Worm (Caenorhabditis elegans) whole organism, young adult: ENCODE results near the gene AH6.3.
A peak's percentile ranks its signal among the peaks of the same experiment; 100 is the strongest.

Experiments
- B0261.1 ChIP-seq: sonication (generic microtip); optimal IDR thresholded peaks from 2 replicates; lab custom pipeline; 2016; ENCODE audit warnings: mild to moderate bottlenecking, missing genetic modification characterization, moderate library complexity, missing compliant biosample characterization
- B0336.3 ChIP-seq: fragments of 200-800 bp; sonication (Bioruptor generic); IDR thresholded peaks from 2 replicates; pipeline ENCODE4 v1.3.6; 2022; ENCODE audit warnings: missing genetic modification characterization, missing compliant biosample characterization
- C06A6.2 ChIP-seq: fragments of 200-800 bp; sonication (Bioruptor generic); conservative IDR thresholded peaks from 2 replicates; pipeline ENCODE4 v1.3.6; 2022; ENCODE audit warnings: missing genetic modification characterization, missing compliant biosample characterization
- F10E7.11 ChIP-seq: sonication (generic microtip); optimal IDR thresholded peaks from 2 replicates; lab custom pipeline; 2017; ENCODE audit warnings: mild to moderate bottlenecking, missing genetic modification characterization, moderate library complexity, missing compliant biosample characterization
- F37B4.10 ChIP-seq: fragments of 200-800 bp; sonication (Bioruptor generic); IDR thresholded peaks from 2 replicates; pipeline ENCODE4 v1.3.6; 2022; ENCODE audit warnings: missing genetic modification characterization, missing compliant biosample characterization
- F39B2.1 ChIP-seq: fragments of 200-800 bp; sonication (Bioruptor generic); IDR thresholded peaks from 2 replicates; pipeline ENCODE4 v1.3.6; 2022; ENCODE audit warnings: missing genetic modification reagents, missing genetic modification characterization, missing compliant biosample characterization
- F57A8.1 ChIP-seq: fragments of 200-800 bp; sonication (Bioruptor generic); optimal IDR thresholded peaks from 2 replicates; lab custom pipeline; 2018; ENCODE audit warnings: mild to moderate bottlenecking, missing genetic modification characterization, moderate library complexity, missing compliant biosample characterization
- Y67H2A.10 ChIP-seq: fragments of 200-800 bp; sonication (Bioruptor generic); conservative IDR thresholded peaks from 2 replicates; pipeline ENCODE4 v1.3.6; 2022; ENCODE audit warnings: missing genetic modification reagents, missing genetic modification characterization, missing compliant biosample characterization
- aptf-2 ChIP-seq: fragments of 200-800 bp; sonication (Bioruptor generic); conservative IDR thresholded peaks from 2 replicates; pipeline ENCODE4 v1.3.6; 2022; ENCODE audit warnings: missing genetic modification reagents, missing genetic modification characterization, missing compliant biosample characterization
- atf-7 ChIP-seq: sonication (generic microtip); optimal IDR thresholded peaks from 2 replicates; lab custom pipeline; 2017; ENCODE audit warnings: mild to moderate bottlenecking, missing genetic modification characterization, missing compliant biosample characterization
- attf-5 ChIP-seq: fragments of 200-800 bp; sonication (Bioruptor generic); optimal IDR thresholded peaks from 2 replicates; lab custom pipeline; 2018; ENCODE audit warnings: mild to moderate bottlenecking, missing genetic modification characterization, missing compliant biosample characterization
- attf-6 ChIP-seq: fragments of 200-800 bp; sonication (Bioruptor generic); IDR thresholded peaks from 2 replicates; pipeline ENCODE4 v1.3.6; 2022; ENCODE audit warnings: missing genetic modification reagents, missing genetic modification characterization, missing compliant biosample characterization
- ceh-27 ChIP-seq: fragments of 200-800 bp; sonication (Bioruptor generic); optimal IDR thresholded peaks from 2 replicates; lab custom pipeline; 2018; ENCODE audit warnings: mild to moderate bottlenecking, missing genetic modification characterization, moderate library complexity, missing compliant biosample characterization
- ceh-40 ChIP-seq: fragments of 200-800 bp; sonication (Bioruptor generic); IDR thresholded peaks from 2 replicates; pipeline ENCODE4 v1.3.6; 2022; ENCODE audit warnings: missing genetic modification characterization, missing compliant biosample characterization
- ceh-58 ChIP-seq: fragments of 200-800 bp; sonication (Bioruptor generic); IDR thresholded peaks from 2 replicates; pipeline ENCODE4 v1.3.6; 2022; ENCODE audit warnings: missing genetic modification characterization, missing compliant biosample characterization
- ceh-79 ChIP-seq: sonication (generic microtip); optimal IDR thresholded peaks from 2 replicates; lab custom pipeline; 2017; ENCODE audit warnings: mild to moderate bottlenecking, missing genetic modification characterization, missing compliant biosample characterization
- ceh-91 ChIP-seq: fragments of 200-800 bp; sonication (Bioruptor generic); IDR thresholded peaks from 2 replicates; pipeline ENCODE4 v1.3.6; 2022; ENCODE audit warnings: missing genetic modification reagents, missing genetic modification characterization, missing compliant biosample characterization
- die-1 ChIP-seq: sonication (generic microtip); optimal IDR thresholded peaks from 2 replicates; lab custom pipeline; 2016; ENCODE audit warnings: missing genotype, mild to moderate bottlenecking, missing genetic modification characterization, missing compliant biosample characterization
- egl-18 ChIP-seq: fragments of 200-800 bp; sonication (Bioruptor generic); IDR thresholded peaks from 2 replicates; pipeline ENCODE4 v1.3.6; 2022; ENCODE audit warnings: missing genetic modification reagents, missing genetic modification characterization, missing compliant biosample characterization
- gei-17 ChIP-seq: fragments of 200-800 bp; sonication (Bioruptor generic); optimal IDR thresholded peaks from 2 replicates; lab custom pipeline; 2018; ENCODE audit warnings: mild to moderate bottlenecking, missing genetic modification characterization, missing compliant biosample characterization
- him-1 ChIP-seq: sonication (generic microtip); optimal IDR thresholded peaks from 2 replicates; lab custom pipeline; 2016; ENCODE audit warnings: missing genotype, missing genetic modification reagents, missing genetic modification characterization, missing compliant biosample characterization
- hlh-12 ChIP-seq: sonication (generic microtip); optimal IDR thresholded peaks from 2 replicates; lab custom pipeline; 2016; ENCODE audit warnings: missing genetic modification characterization, missing compliant biosample characterization
- hmg-20 ChIP-seq: fragments of 200-800 bp; sonication (Bioruptor generic); IDR thresholded peaks from 2 replicates; pipeline ENCODE4 v1.3.6; 2022; ENCODE audit warnings: missing genetic modification reagents, missing genetic modification characterization, missing compliant biosample characterization
- hsf-1 ChIP-seq: fragments of 200-800 bp; sonication (Bioruptor generic); IDR thresholded peaks from 2 replicates; pipeline ENCODE4 v1.3.6; 2022; ENCODE audit warnings: missing genetic modification reagents, missing genetic modification characterization, missing compliant biosample characterization
- lin-26 ChIP-seq: fragments of 200-800 bp; sonication (Bioruptor generic); IDR thresholded peaks from 2 replicates; pipeline ENCODE4 v1.3.6; 2022; ENCODE audit warnings: missing genetic modification reagents, missing genetic modification characterization, missing compliant biosample characterization
- lin-40 ChIP-seq: sonication (generic microtip); optimal IDR thresholded peaks from 2 replicates; lab custom pipeline; 2016; ENCODE audit warnings: missing genetic modification characterization, mild to moderate bottlenecking, missing compliant biosample characterization, missing genotype, missing genetic modification reagents
- lin-54 ChIP-seq: fragments of 200-800 bp; sonication (Bioruptor generic); optimal IDR thresholded peaks from 2 replicates; lab custom pipeline; 2018; ENCODE audit warnings: mild to moderate bottlenecking, missing genetic modification characterization, missing compliant biosample characterization
- lsl-1 ChIP-seq: fragments of 200-800 bp; sonication (Bioruptor generic); optimal IDR thresholded peaks from 2 replicates; lab custom pipeline; 2018; ENCODE audit warnings: mild to moderate bottlenecking, missing genetic modification characterization, moderate library complexity, missing compliant biosample characterization
- madf-8 ChIP-seq: fragments of 200-800 bp; sonication (Bioruptor generic); conservative IDR thresholded peaks from 2 replicates; pipeline ENCODE4 v1.3.6; 2022; ENCODE audit warnings: missing genetic modification reagents, missing genetic modification characterization, missing compliant biosample characterization
- mel-28 ChIP-seq: sonication (generic microtip); optimal IDR thresholded peaks from 2 replicates; lab custom pipeline; 2016; ENCODE audit warnings: borderline replicate concordance, mild to moderate bottlenecking, missing genetic modification characterization, missing compliant biosample characterization
- mes-4 ChIP-seq: sonication (generic microtip); optimal IDR thresholded peaks from 2 replicates; lab custom pipeline; 2016; ENCODE audit warnings: missing genotype, missing genetic modification characterization, missing compliant biosample characterization
- nfya-1 ChIP-seq: sonication (generic microtip); optimal IDR thresholded peaks from 2 replicates; lab custom pipeline; 2017; ENCODE audit warnings: antibody characterized with exemption, missing compliant biosample characterization, missing genetic modification characterization, borderline replicate concordance; ENCODE audit not compliant: insufficient read depth
- nhr-120 ChIP-seq: fragments of 200-800 bp; sonication (Bioruptor generic); IDR thresholded peaks from 2 replicates; pipeline ENCODE4 v1.3.6; 2022; ENCODE audit warnings: missing genetic modification characterization, missing compliant biosample characterization
- nhr-179 ChIP-seq: sonication (generic microtip); optimal IDR thresholded peaks from 2 replicates; lab custom pipeline; 2016; ENCODE audit warnings: mild to moderate bottlenecking, missing genetic modification characterization, missing compliant biosample characterization
- nhr-90 ChIP-seq: sonication (generic microtip); optimal IDR thresholded peaks from 2 replicates; lab custom pipeline; 2016; ENCODE audit warnings: missing genotype, mild to moderate bottlenecking, missing genetic modification characterization, missing compliant biosample characterization
- rcor-1 ChIP-seq: fragments of 200-800 bp; sonication (Bioruptor generic); IDR thresholded peaks from 2 replicates; pipeline ENCODE4 v1.3.6; 2022; ENCODE audit warnings: missing genetic modification reagents, missing genetic modification characterization, missing compliant biosample characterization
- rec-8 ChIP-seq, 2 experiments: sonication (generic microtip); optimal IDR thresholded peaks; 2 replicates each; lab custom pipeline; 2016; ENCODE audit warnings: mild to moderate bottlenecking in 2 of 2, missing genetic modification characterization in 2 of 2, missing genetic modification reagents in 2 of 2, missing genotype in 2 of 2, missing biosample characterization in 1 of 2, missing compliant biosample characterization in 1 of 2, moderate library complexity in 1 of 2
- sdz-38 ChIP-seq: sonication (generic microtip); optimal IDR thresholded peaks from 2 replicates; lab custom pipeline; 2016; ENCODE audit warnings: missing genotype, missing genetic modification characterization, missing compliant biosample characterization
- snpc-3.4 ChIP-seq: sonication (generic microtip); optimal IDR thresholded peaks from 2 replicates; lab custom pipeline; 2017; ENCODE audit warnings: missing genetic modification characterization, mild to moderate bottlenecking, missing compliant biosample characterization, antibody characterized with exemption, moderate library complexity, missing genotype, missing genetic modification reagents
- tbx-9 ChIP-seq: sonication (generic microtip); optimal IDR thresholded peaks from 2 replicates; lab custom pipeline; 2016; ENCODE audit warnings: borderline replicate concordance, missing genetic modification characterization, inconsistent platforms, missing compliant biosample characterization
- unc-130 ChIP-seq: sonication (generic microtip); optimal IDR thresholded peaks from 2 replicates; lab custom pipeline; 2016; ENCODE audit warnings: missing genetic modification reagents, missing genetic modification characterization, missing compliant biosample characterization
- zfh-2 ChIP-seq: fragments of 200-800 bp; sonication (Bioruptor generic); conservative IDR thresholded peaks from 2 replicates; pipeline ENCODE4 v1.3.6; 2022; ENCODE audit warnings: missing genetic modification reagents, missing genetic modification characterization, missing compliant biosample characterization
- zim-3 ChIP-seq: sonication (generic microtip); optimal IDR thresholded peaks from 2 replicates; lab custom pipeline; 2017; ENCODE audit warnings: mild to moderate bottlenecking, missing genetic modification characterization, moderate library complexity, missing compliant biosample characterization
- ztf-25 ChIP-seq: fragments of 200-800 bp; sonication (Bioruptor generic); IDR thresholded peaks from 2 replicates; pipeline ENCODE4 v1.3.6; 2022; ENCODE audit warnings: missing genetic modification reagents, missing genetic modification characterization, missing compliant biosample characterization
- ztf-3 ChIP-seq: fragments of 200-800 bp; sonication (Bioruptor generic); optimal IDR thresholded peaks from 2 replicates; lab custom pipeline; 2018; ENCODE audit warnings: mild to moderate bottlenecking, missing genetic modification characterization, missing compliant biosample characterization
- ztf-6 ChIP-seq: fragments of 200-800 bp; sonication (Bioruptor generic); IDR thresholded peaks from 2 replicates; pipeline ENCODE4 v1.3.6; 2022; ENCODE audit warnings: missing genetic modification reagents, missing genetic modification characterization, missing compliant biosample characterization

Gene AH6.3

DNA sequence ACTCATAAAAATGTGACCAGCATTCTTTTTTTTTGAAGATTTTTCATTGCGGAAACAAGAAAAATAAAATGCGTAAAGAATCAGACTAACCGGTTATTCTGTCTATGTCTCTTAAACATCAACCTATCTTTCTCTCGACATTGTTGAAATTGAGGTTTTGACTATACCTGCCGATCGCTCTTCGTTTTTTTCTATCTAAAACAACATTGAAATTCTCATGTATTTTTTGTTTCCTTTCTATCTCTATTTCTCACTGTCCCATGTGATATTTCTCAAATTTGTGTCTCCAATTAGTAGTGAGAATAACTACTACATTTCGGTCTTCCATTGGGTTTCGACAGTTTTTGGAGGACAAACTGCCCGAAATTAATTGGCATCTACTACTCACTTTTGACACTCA, 42.0 kb downstream of the AH6.3 start:
- no peak for TF ChIP-seq lsl-1 (GFP tag; lab: Kevin White, UChicago)
- no peak for TF ChIP-seq attf-6 (GFP tag; lab: Robert Waterston, UW)
- TF ChIP-seq ceh-27 = peak; percentile 23
- TF ChIP-seq hlh-12 (tag; lab: Kevin White, UChicago) = no peak
- peak; percentile 12 for TF ChIP-seq lin-40 (tag; lab: Kevin White, UChicago)
- no peak for TF ChIP-seq rec-8 (tag; optimal IDR thresholded peaks at IDR 0.05; lab: Kevin White, UChicago)
- TF ChIP-seq him-1 (tag; lab: Kevin White, UChicago) = no peak

DNA sequence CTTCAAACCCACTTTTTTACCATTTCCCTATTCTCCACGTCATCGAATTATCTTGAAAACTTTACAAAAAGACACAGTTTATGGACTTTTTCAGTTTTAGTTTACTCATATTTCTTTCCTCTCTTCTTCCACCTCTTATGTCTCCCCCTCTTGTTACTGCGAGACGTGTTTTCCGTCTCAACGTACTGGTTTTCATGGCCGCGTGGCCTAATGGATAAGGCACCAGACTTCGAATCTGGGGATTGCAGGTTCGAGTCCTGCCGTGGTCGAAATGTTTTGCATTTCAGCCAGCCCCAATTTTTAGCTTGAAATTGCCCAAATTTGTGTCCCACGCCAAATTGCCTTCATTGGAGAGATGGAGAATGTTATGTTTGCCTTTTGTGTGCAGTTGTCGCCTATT, 47.2 kb downstream of the AH6.3 start:
- TF ChIP-seq F39B2.1 (GFP tag; lab: Robert Waterston, UW) (no peak), ceh-40 (GFP tag; lab: Robert Waterston, UW) (no peak), F10E7.11 (no peak), gei-17 (GFP tag; lab: Kevin White, UChicago) (no peak), ztf-6 (GFP tag; lab: Robert Waterston, UW) (peak; percentile 16; the same call in 1 of the 2 replicates), attf-5 (GFP tag; lab: Kevin White, UChicago) (peak; percentile 61), sdz-38 (no peak), ceh-91 (GFP tag; lab: Robert Waterston, UW) (no peak), die-1 (tag; lab: Kevin White, UChicago) (peak; percentile 90), ceh-27 (peak; percentile 79), B0336.3 (GFP tag; lab: Robert Waterston, UW) (peak; percentile 50; the same call in 1 of the 2 replicates), ceh-79 (tag; lab: Kevin White, UChicago) (no peak), aptf-2 (0 out of 2 replicates have a peak, but pooled peaks have one; percentile 65), snpc-3.4 (tag; lab: Kevin White, UChicago) (peak; percentile 88), F57A8.1 (GFP tag; lab: Kevin White, UChicago) (peak; percentile 90), zfh-2 (GFP tag; lab: Robert Waterston, UW) (no peak), mel-28 (peak; percentile 21), egl-18 (GFP tag; lab: Robert Waterston, UW) (no peak), C06A6.2 (GFP tag; lab: Robert Waterston, UW) (0 out of 2 replicates have a peak, but pooled peaks have one; percentile 17), atf-7 (tag; lab: Kevin White, UChicago) (peak; percentile 54), nfya-1 (tag; lab: Kevin White, UChicago) (no peak), mes-4 (tag; lab: Kevin White, UChicago) (peak; percentile 58), ztf-3 (no peak), unc-130 (GFP tag; lab: Kevin White, UChicago) (peak; percentile 49), nhr-90 (tag; lab: Kevin White, UChicago) (peak; percentile 90), nhr-179 (tag; lab: Kevin White, UChicago) (no peak), hmg-20 (GFP tag; lab: Robert Waterston, UW) (no peak), him-1 (tag; lab: Kevin White, UChicago) (peak; percentile 98), nhr-120 (GFP tag; lab: Robert Waterston, UW) (0 out of 2 replicates have a peak, but pooled peaks have one; percentile 81), B0261.1 (tag; lab: Kevin White, UChicago) (peak; percentile 93), ztf-25 (peak; percentile 97), tbx-9 (tag; lab: Kevin White, UChicago) (no peak), F37B4.10 (0 out of 2 replicates have a peak, but pooled peaks have one; percentile 35), madf-8 (0 out of 2 replicates have a peak, but pooled peaks have one; percentile 32), Y67H2A.10 (GFP tag; lab: Robert Waterston, UW) (peak; percentile 46; the same call in 1 of the 2 replicates), rcor-1 (GFP tag; lab: Robert Waterston, UW) (peak; percentile 72), lin-54 (GFP tag; lab: Kevin White, UChicago) (peak; percentile 48), ceh-58 (0 out of 2 replicates have a peak, but pooled peaks have one; percentile 67), rec-8 (tag; optimal IDR thresholded peaks at IDR 0.05; lab: Kevin White, UChicago) (peak; percentile 64 to 90), lin-26 (peak; percentile 97), hsf-1 (no peak), zim-3 (tag; lab: Kevin White, UChicago) (peak; percentile 87)
